Fruit fly (Drosophila melanogaster) whole organism, adult: ENCODE measurements around the gene Hph.

Experiments
- CG14711 ChIP-seq: fragments of 200-800 bp; sonication (Bioruptor generic); optimal IDR thresholded peaks from 2 replicates; lab custom pipeline; 2018; ENCODE audit warnings: missing biosample characterization, mild to moderate bottlenecking, missing genetic modification characterization, moderate library complexity
- CG1620 ChIP-seq: fragments of 200-800 bp; sonication (Bioruptor generic); optimal IDR thresholded peaks from 2 replicates; lab custom pipeline; 2016; ENCODE audit warnings: missing biosample characterization, missing genetic modification characterization
- CG7101 ChIP-seq: fragments of 200-800 bp; sonication (Bioruptor generic); optimal IDR thresholded peaks from 2 replicates; lab custom pipeline; 2018; ENCODE audit warnings: missing biosample characterization, mild to moderate bottlenecking, missing genetic modification characterization, moderate library complexity
- Crg-1 ChIP-seq: fragments of 200-800 bp; sonication (Bioruptor generic); optimal IDR thresholded peaks from 2 replicates; lab custom pipeline; 2016; ENCODE audit warnings: missing biosample characterization, missing genetic modification characterization
- bab1 ChIP-seq: fragments of 200-800 bp; sonication (Bioruptor generic); optimal IDR thresholded peaks from 3 replicates; lab custom pipeline; 2019; ENCODE audit warnings: missing biosample characterization, mild to moderate bottlenecking, missing genetic modification characterization, moderate library complexity
- cnc ChIP-seq, 2 experiments: fragments of >200 bp; optimal IDR thresholded peaks; 2 replicates each; lab custom pipeline; 2017
- kay ChIP-seq: fragments of 200-800 bp; sonication (Bioruptor generic); peaks from one replicate; lab custom pipeline; 2016; ENCODE audit warnings: missing biosample characterization, missing genetic modification characterization, borderline replicate concordance
- pad ChIP-seq: fragments of 200-800 bp; sonication (Bioruptor generic); optimal IDR thresholded peaks from 3 replicates; lab custom pipeline; 2017; ENCODE audit warnings: missing biosample characterization, missing genetic modification characterization, mild to moderate bottlenecking, moderate library complexity, missing genetic modification reagents
- tj ChIP-seq: fragments of 200-800 bp; sonication (Bioruptor generic); optimal IDR thresholded peaks from 3 replicates; lab custom pipeline; 2017; ENCODE audit warnings: missing biosample characterization, mild to moderate bottlenecking, missing genetic modification characterization, moderate library complexity
- toe ChIP-seq: fragments of 200-800 bp; sonication (Bioruptor generic); optimal IDR thresholded peaks from 2 replicates; lab custom pipeline; 2016; ENCODE audit warnings: missing biosample characterization, missing genetic modification characterization

DNA sequence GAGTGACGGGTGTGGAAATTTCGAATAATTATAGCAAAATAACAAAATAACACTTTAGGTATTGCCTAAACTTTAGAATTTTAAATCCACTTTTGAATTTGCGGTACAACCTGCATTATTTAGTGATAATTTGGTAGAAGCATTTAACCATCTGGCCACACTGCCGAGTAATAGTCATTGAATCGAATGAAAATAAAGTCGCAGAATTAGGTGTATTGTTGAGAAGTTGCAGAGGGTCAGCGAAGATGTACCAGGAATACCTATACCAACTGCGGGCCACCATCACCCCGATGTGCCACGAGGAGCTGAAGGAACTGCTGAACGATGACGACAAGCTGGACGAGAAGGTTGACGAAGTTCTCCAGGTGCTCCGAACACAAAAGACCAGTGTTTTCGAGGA, 30.8 kb upstream of the Hph start, which contains the start of gene Vps37B:
- no peak for TF ChIP-seq bab1 (GFP tag; lab: Kevin White, UChicago)
- no peak for TF ChIP-seq Crg-1 (GFP tag; lab: Kevin White, UChicago)
- TF ChIP-seq CG1620 = no peak
- TF ChIP-seq cnc (optimal IDR thresholded peaks at IDR 0.05; lab: Kevin White, UChicago) = no peak
- TF ChIP-seq pad = no peak
- no peak for TF ChIP-seq kay (GFP tag; lab: Kevin White, UChicago)
- no peak for TF ChIP-seq CG7101
- no peak for TF ChIP-seq CG14711 (tag; lab: Kevin White, UChicago)
- TF ChIP-seq toe (GFP tag; lab: Kevin White, UChicago) = no peak
- TF ChIP-seq tj (GFP tag; lab: Kevin White, UChicago) = no peak
